Fruit fly (Drosophila melanogaster) S2 (cell line): ENCODE measurements around the gene CG31055.

Source experiments
- CG8478 ChIP-seq: fragments of >200 bp; optimal IDR thresholded peaks from 2 replicates; lab custom pipeline; 2018
- CTCF ChIP-seq, 2 experiments: fragments of >200 bp; optimal IDR thresholded peaks; 2 replicates each; lab custom pipeline; 2018

- TF ChIP-seq CTCF (optimal IDR thresholded peaks at IDR 0.05; lab: Kevin White, UChicago) (no peak), CG8478 (lab: Kevin White, UChicago) (no peak)
Measured at dm6 chr3R:27699540-27700228, 11.8 kb upstream of the CG31055 start, which contains the start of gene ALiX.
